Worm (Caenorhabditis elegans): ENCODE measurements around the gene rab-37.

DNA sequence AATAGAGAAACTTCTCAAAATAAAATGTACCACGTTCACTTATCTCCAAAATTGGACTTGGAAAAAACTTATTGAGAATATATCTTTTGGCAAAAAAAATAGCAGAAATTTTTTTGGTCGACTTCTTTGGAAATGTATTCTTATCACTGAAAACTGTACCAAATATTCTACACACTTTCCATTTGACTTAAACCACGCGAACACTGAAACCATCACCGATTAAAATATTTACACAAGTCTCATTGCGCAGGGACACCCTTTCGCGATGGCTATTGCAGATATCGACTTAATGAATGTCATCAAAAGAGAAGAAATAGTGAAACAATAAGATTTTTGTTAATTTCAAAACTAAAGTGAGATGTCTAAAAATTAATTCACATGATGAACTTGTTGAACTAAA is 27.2 kb downstream of the rab-37 start:
- TF ChIP-seq ceh-2 (tag; optimal IDR thresholded peaks at IDR 0.05), result no peak
- TF ChIP-seq unc-3 (GFP tag; conservative IDR thresholded peaks at IDR 0.05), result no peak
- TF ChIP-seq unc-3 (tag; optimal IDR thresholded peaks at IDR 0.05), result no peak
- no peak for TF ChIP-seq dmd-4 (tag; optimal IDR thresholded peaks at IDR 0.05; ENCODE audit: borderline replicate concordance)
- no peak for TF ChIP-seq ceh-18 (tag; optimal IDR thresholded peaks at IDR 0.05)
- no peak for TF ChIP-seq ceh-9 (tag; optimal IDR thresholded peaks at IDR 0.05)
- TF ChIP-seq tbx-2 (tag; optimal IDR thresholded peaks at IDR 0.05), result no peak
- no peak for TF ChIP-seq ceh-30 (tag; optimal IDR thresholded peaks at IDR 0.05)
- TF ChIP-seq hlh-8 (tag; optimal IDR thresholded peaks at IDR 0.05), result no peak

Data from whole organism, late embryonic.